Fruit fly (Drosophila melanogaster): Measurements from ENCODE around the gene mamo.

DNA sequence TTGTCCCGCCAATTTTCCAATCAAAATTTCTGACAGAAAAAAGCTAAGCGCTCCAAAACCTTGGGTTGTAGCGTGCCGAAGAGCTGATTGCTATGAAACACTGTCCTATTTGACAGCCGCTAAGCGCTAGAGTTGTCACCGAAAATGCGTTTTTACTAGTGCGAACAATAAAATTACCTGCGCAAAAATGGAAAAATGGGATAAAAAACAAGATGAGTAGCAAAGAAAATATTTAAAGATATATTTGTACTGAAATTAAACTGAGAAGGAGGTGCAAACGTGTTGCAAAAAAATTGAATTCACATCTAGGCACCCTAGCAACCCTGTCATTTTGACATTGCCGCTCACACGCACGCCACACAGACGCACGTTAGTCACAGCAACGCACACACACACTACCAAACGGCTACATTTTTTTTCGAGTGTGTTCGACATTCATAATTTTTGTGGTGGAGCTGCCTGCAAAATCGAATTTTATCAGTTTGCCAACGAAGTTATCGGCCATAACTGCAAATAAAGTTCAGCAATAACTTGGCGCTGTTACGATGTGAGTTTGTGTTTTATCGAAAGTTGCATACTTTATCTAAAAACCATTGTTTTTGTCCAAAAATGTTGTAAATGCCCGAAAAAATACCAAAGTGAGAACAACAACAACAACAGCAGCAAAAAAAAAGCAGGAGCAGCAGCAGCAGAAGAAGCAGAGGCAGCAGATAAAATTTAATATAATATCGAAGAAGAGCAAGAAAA is 5.8 kb upstream of the mamo start, which contains the start of gene ben:
- no peak for TF ChIP-seq usp (GFP tag; optimal IDR thresholded peaks at IDR 0.05)
- TF ChIP-seq CG8478 (optimal IDR thresholded peaks at IDR 0.05), result no peak
- peak in 1 of 2 experiments; percentile 44 for TF ChIP-seq EcR (GFP tag; optimal IDR thresholded peaks at IDR 0.05)
- no peak for TF ChIP-seq psq (optimal IDR thresholded peaks at IDR 0.05)
- no peak for TF ChIP-seq pan (optimal IDR thresholded peaks at IDR 0.05)
